Fruit fly (Drosophila melanogaster): ENCODE results near the gene CG17272.

CG17272 gene

DNA sequence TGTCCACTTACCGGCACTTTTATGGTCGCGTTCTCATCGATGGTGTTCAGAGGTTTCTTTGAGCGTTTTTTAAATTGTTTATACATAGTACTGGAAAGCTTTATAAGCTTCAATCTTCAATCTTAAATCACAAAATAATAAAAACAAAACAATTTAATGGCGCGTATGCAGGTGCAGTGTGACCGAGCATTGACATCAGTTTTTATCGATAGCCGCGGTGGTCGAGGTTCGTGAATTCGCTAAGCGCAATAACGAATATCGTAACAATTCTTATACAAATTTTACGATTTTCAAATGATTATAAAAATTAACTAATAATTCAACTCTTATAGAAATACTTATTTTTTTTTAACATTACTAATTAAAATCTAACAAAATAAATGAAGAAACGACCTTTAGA is 8.0 kb downstream of the CG17272 start, which contains the start of gene Fancd2 (continued):
- TF ChIP-seq Pdp1 (GFP tag; optimal IDR thresholded peaks at IDR 0.05), result no peak
- TF ChIP-seq CTCF (GFP tag; optimal IDR thresholded peaks at IDR 0.05), result peak; percentile 10
- no peak for TF ChIP-seq tll (GFP tag; optimal IDR thresholded peaks at IDR 0.05)
- no peak for TF ChIP-seq CG6654 (GFP tag; optimal IDR thresholded peaks at IDR 0.05)
- TF ChIP-seq CG10321 (GFP tag; IDR thresholded peaks at IDR 0.05), result no peak
- no peak for TF ChIP-seq Spps (tag; optimal IDR thresholded peaks at IDR 0.05)
- no peak for TF ChIP-seq Meics (GFP tag; optimal IDR thresholded peaks at IDR 0.05)
- peak; percentile 74 for TF ChIP-seq CG9797 (GFP tag; optimal IDR thresholded peaks at IDR 0.05)
- TF ChIP-seq unpg (GFP tag; optimal IDR thresholded peaks at IDR 0.05), result no peak
- TF ChIP-seq lilli (GFP tag; optimal IDR thresholded peaks at IDR 0.05), result no peak
- no peak for TF ChIP-seq pum (GFP tag; optimal IDR thresholded peaks at IDR 0.05)
- TF ChIP-seq tgo (GFP tag; IDR thresholded peaks at IDR 0.05), result no peak
- no peak for TF ChIP-seq dmrt99B (tag; optimal IDR thresholded peaks at IDR 0.05)
- peak; percentile 73; the same call in 2 of the 3 replicates for TF ChIP-seq Opbp (GFP tag; IDR thresholded peaks at IDR 0.05; ENCODE audit: partially characterized antibody)
- TF ChIP-seq CG17361 (GFP tag; IDR thresholded peaks at IDR 0.05), result no peak
- no peak for TF ChIP-seq CG17912 (GFP tag; optimal IDR thresholded peaks at IDR 0.05)
- TF ChIP-seq CG10431 (GFP tag; optimal IDR thresholded peaks at IDR 0.05), result no peak
- TF ChIP-seq CG11085 (GFP tag; IDR thresholded peaks at IDR 0.05), result no peak
- TF ChIP-seq Bgb (GFP tag; IDR thresholded peaks at IDR 0.05; ENCODE audit: partially characterized antibody), result peak; percentile 79
- TF ChIP-seq CG8089 (GFP tag; optimal IDR thresholded peaks at IDR 0.05), result no peak
- TF ChIP-seq en (GFP tag; optimal IDR thresholded peaks at IDR 0.05), result no peak
- no peak for TF ChIP-seq CG15073 (GFP tag; optimal IDR thresholded peaks at IDR 0.05)
- TF ChIP-seq CG7357 (GFP tag; IDR thresholded peaks at IDR 0.05), result no peak
- TF ChIP-seq pzg (GFP tag; optimal IDR thresholded peaks at IDR 0.05), result peak; percentile 64
- TF ChIP-seq CG32767 (GFP tag; IDR thresholded peaks at IDR 0.05), result no peak
- no peak for TF ChIP-seq Med (GFP tag)
- TF ChIP-seq HLH3B (GFP tag; IDR thresholded peaks at IDR 0.05), result no peak
- TF ChIP-seq sens (GFP tag), result peak; percentile 1
- TF ChIP-seq gsb (GFP tag; IDR thresholded peaks at IDR 0.05), result no peak
- no peak for TF ChIP-seq CG2202 (tag; optimal IDR thresholded peaks at IDR 0.05)
- TF ChIP-seq CG10979 (tag; optimal IDR thresholded peaks at IDR 0.05), result no peak
- 0 out of 4 replicates have a peak, but pooled peaks have one; percentile 47 for TF ChIP-seq chinmo (GFP tag; IDR thresholded peaks at IDR 0.05; ENCODE audit: partially characterized antibody)
- TF ChIP-seq CG9932 (GFP tag; IDR thresholded peaks at IDR 0.05), result no peak
- no peak for TF ChIP-seq CG4730 (GFP tag; IDR thresholded peaks at IDR 0.05)
- peak; percentile 41 for TF ChIP-seq Sry-δ (GFP tag; optimal IDR thresholded peaks at IDR 0.05)
- peak; percentile 70 for TF ChIP-seq knrl (GFP tag; IDR thresholded peaks at IDR 0.05; ENCODE audit: partially characterized antibody)
- TF ChIP-seq vnd (GFP tag; IDR thresholded peaks at IDR 0.05; ENCODE audit: partially characterized antibody), result no peak; the same call in 2 of the 3 replicates
- 0 out of 2 replicates have a peak, but pooled peaks have one; percentile 24 for TF ChIP-seq inv (GFP tag; IDR thresholded peaks at IDR 0.05; ENCODE audit: partially characterized antibody)
- no peak for TF ChIP-seq Aef1 (GFP tag; IDR thresholded peaks at IDR 0.05)
- TF ChIP-seq CoRest (tag; optimal IDR thresholded peaks at IDR 0.05), result no peak
- TF ChIP-seq lab (GFP tag; optimal IDR thresholded peaks at IDR 0.05), result no peak
- TF ChIP-seq Doc3 (GFP tag; IDR thresholded peaks at IDR 0.05; ENCODE audit: partially characterized antibody), result 0 out of 3 replicates have a peak, but pooled peaks have one; percentile 27
- TF ChIP-seq ac (GFP tag; optimal IDR thresholded peaks at IDR 0.05), result no peak
- TF ChIP-seq NfI (GFP tag; optimal IDR thresholded peaks at IDR 0.05), result no peak
- peak; percentile 54 for TF ChIP-seq pita (GFP tag; optimal IDR thresholded peaks at IDR 0.05)
- no peak for TF ChIP-seq CG9437 (GFP tag; optimal IDR thresholded peaks at IDR 0.05)
- TF ChIP-seq CG2129 (GFP tag; IDR thresholded peaks at IDR 0.05; ENCODE audit: partially characterized antibody), result no peak
- TF ChIP-seq HLH54F (GFP tag; optimal IDR thresholded peaks at IDR 0.05), result no peak
- no peak; the same call in 1 of the 3 replicates for TF ChIP-seq CG16813 (GFP tag; IDR thresholded peaks at IDR 0.05; ENCODE audit: partially characterized antibody)
- TF ChIP-seq Sox102F (GFP tag; optimal IDR thresholded peaks at IDR 0.05), result no peak
- no peak for TF ChIP-seq al (GFP tag; IDR thresholded peaks at IDR 0.05)
